Worm (Caenorhabditis elegans) whole organism, young adult: Measurements from ENCODE around the gene nhr-19.

ENCODE experiments used
- D2030.7 ChIP-seq: fragments of 200-800 bp; sonication (Bioruptor generic); IDR thresholded peaks from 2 replicates; pipeline ENCODE4 v1.3.6; 2022; ENCODE audit warnings: missing genetic modification reagents, missing genetic modification characterization, missing compliant biosample characterization
- ama-1 ChIP-seq, 3 experiments: fragments of 150-350 bp in 1 of 3; sonication (generic microtip) in 2 of 3; optimal IDR thresholded peaks; 2 replicates each; lab custom pipeline; 2014 to 2018; ENCODE audit warnings: missing biosample characterization in 2 of 3, missing genetic modification characterization in 2 of 3, missing genetic modification reagents in 2 of 3
- lin-35 ChIP-seq, 3 experiments: fragments of 150-350 bp in 2 of 3; sonication (generic microtip) in 1 of 3; optimal IDR thresholded peaks; 2 replicates each; lab custom pipeline; 2014 to 2018; ENCODE audit warnings: missing biosample characterization in 3 of 3, missing genetic modification characterization in 3 of 3, missing genetic modification reagents in 3 of 3
- lin-40 ChIP-seq: sonication (generic microtip); optimal IDR thresholded peaks from 2 replicates; lab custom pipeline; 2016; ENCODE audit warnings: missing genetic modification characterization, mild to moderate bottlenecking, missing compliant biosample characterization, missing genotype, missing genetic modification reagents

ce11 chrII:9596401-9596800 is 8.9 kb downstream of the nhr-19 start, which contains the start of gene E02H1.6:
- TF ChIP-seq ama-1 (optimal IDR thresholded peaks at IDR 0.05; lab: Kevin White, UChicago) (no peak), ama-1 (GFP tag; optimal IDR thresholded peaks at IDR 0.05; lab: Kevin White, UChicago) (no peak), lin-35 (GFP tag; optimal IDR thresholded peaks at IDR 0.05; lab: Kevin White, UChicago) (no peak), lin-40 (tag; lab: Kevin White, UChicago) (no peak), D2030.7 (GFP tag; lab: Robert Waterston, UW) (no peak)
